Worm (Caenorhabditis elegans): ENCODE data around the gene lap-2.

DNA sequence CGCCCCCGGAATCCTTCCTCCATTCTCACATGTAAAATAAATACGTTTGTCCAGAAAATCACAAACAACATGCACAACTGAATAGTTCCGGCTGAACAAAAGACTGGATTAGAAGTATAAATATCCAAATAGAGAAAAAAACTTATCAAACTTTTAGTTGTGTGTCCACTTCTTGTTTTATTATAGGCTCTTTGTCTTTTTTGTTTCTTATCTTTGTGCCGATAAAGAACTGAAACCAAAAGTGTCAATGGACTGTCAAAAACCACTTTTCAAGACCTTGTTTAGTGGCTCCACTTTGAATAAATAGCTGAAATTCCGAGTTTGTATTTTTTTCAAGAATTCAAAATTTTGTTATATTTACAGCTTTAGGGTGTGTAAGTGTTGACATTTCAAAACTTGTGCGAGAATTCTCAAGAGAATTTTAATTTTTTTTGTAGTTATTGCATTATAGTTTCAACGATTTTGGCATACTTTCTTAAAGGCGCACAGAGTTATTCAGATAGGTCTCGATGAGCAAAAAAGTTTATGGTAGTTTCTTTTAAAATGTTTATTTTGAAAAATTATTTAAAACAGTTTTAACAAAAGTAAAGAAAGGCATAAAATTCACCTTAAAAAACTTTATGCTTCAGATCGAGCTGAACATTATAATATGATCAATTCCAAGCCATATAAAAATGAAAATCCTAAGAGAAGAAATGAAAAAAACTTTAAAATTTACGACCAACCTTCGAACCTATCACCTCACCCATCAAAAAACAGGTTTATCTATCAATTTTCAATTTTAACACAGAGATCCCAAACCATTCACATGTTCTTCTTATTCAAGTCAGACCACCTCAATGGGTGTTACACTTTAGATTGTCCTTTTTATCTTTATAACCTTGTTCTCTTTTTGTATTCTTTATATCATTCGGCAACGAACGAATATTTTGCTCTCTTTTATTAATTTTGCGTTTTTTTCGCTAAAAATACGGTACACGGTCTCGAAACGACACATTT is 2.9 kb downstream of the lap-2 start:
- TF ChIP-seq zag-1 (tag; optimal IDR thresholded peaks at IDR 0.05) (no peak), lin-39 (tag; optimal IDR thresholded peaks at IDR 0.05) (no peak)

Data from whole organism, L2 larva.